Worm (Caenorhabditis elegans) whole organism, midembryonic: ENCODE results near the gene M88.4.

Source experiments
- T22C8.4 ChIP-seq: fragments of 200-800 bp; sonication (Bioruptor generic); IDR thresholded peaks from 2 replicates; pipeline ENCODE4 v1.3.6; 2022; ENCODE audit warnings: missing genetic modification characterization, missing compliant biosample characterization
- cog-1 ChIP-seq: sonication (generic microtip); optimal IDR thresholded peaks from 2 replicates; lab custom pipeline; 2016; ENCODE audit warnings: missing genetic modification characterization, missing compliant biosample characterization
- flt-1 ChIP-seq: fragments of 200-800 bp; sonication (Bioruptor generic); IDR thresholded peaks from 2 replicates; pipeline ENCODE4 v1.3.6; 2022; ENCODE audit warnings: missing genetic modification characterization, missing compliant biosample characterization
- klf-2 ChIP-seq: fragments of 200-800 bp; sonication (Bioruptor generic); conservative IDR thresholded peaks from 2 replicates; pipeline ENCODE4 v1.3.6; 2022; ENCODE audit warnings: missing genetic modification reagents, missing genetic modification characterization, missing compliant biosample characterization
- med-1 ChIP-seq: sonication (generic microtip); optimal IDR thresholded peaks from 2 replicates; lab custom pipeline; 2017; ENCODE audit warnings: missing genetic modification characterization, mild to moderate bottlenecking, missing compliant biosample characterization, antibody characterized with exemption, missing genetic modification reagents; ENCODE audit not compliant: insufficient read depth
- ref-1 ChIP-seq: fragments of 200-800 bp; sonication (Bioruptor generic); conservative IDR thresholded peaks from 2 replicates; pipeline ENCODE4 v1.3.6; 2022; ENCODE audit warnings: missing genetic modification reagents, missing genetic modification characterization, missing compliant biosample characterization
- tab-1 ChIP-seq: fragments of 200-800 bp; sonication (Bioruptor generic); IDR thresholded peaks from 2 replicates; pipeline ENCODE4 v1.3.6; 2022; ENCODE audit warnings: missing genetic modification characterization, missing compliant biosample characterization
- ztf-23 ChIP-seq: fragments of 200-800 bp; sonication (Bioruptor generic); IDR thresholded peaks from 2 replicates; pipeline ENCODE4 v1.3.6; 2022; ENCODE audit warnings: missing genetic modification reagents, missing genetic modification characterization, missing compliant biosample characterization
- ztf-29 ChIP-seq: fragments of 200-800 bp; sonication (Bioruptor generic); IDR thresholded peaks from 2 replicates; pipeline ENCODE4 v1.3.6; 2022; ENCODE audit warnings: missing genetic modification reagents, missing genetic modification characterization, missing compliant biosample characterization

The M88.4 gene

ce11 chrIII:4568030-4568429 lies 19.2 kb downstream of the M88.4 start, which contains the start of gene mlcd-1:
mlcd-1 (minus strand) TSS chrIII:4568130.
- TF ChIP-seq cog-1 (tag; lab: Kevin White, UChicago) (no peak), med-1 (GFP tag; lab: Kevin White, UChicago) (no peak), ztf-29 (GFP tag; lab: Robert Waterston, UW) (no peak), T22C8.4 (GFP tag; lab: Robert Waterston, UW) (no peak), klf-2 (GFP tag; lab: Robert Waterston, UW) (no peak), ztf-23 (GFP tag; lab: Robert Waterston, UW) (no peak), ref-1 (GFP tag; lab: Robert Waterston, UW) (no peak)

ce11 chrIII:4568455-4568854 lies 19.6 kb downstream of the M88.4 start, which contains the start of gene idhg-1:
idhg-1 (plus strand) TSS chrIII:4568797.
- peak; percentile 99 for TF ChIP-seq tab-1 (GFP tag; lab: Robert Waterston, UW)
- peak; percentile 97 for TF ChIP-seq klf-2 (GFP tag; lab: Robert Waterston, UW)
- TF ChIP-seq ztf-29 (GFP tag; lab: Robert Waterston, UW) = peak; percentile 96
- TF ChIP-seq med-1 (GFP tag; lab: Kevin White, UChicago) = peak; percentile 100
- peak; percentile 98 for TF ChIP-seq ztf-23 (GFP tag; lab: Robert Waterston, UW)
- TF ChIP-seq ref-1 (GFP tag; lab: Robert Waterston, UW) = peak; percentile 97
- peak; percentile 89 for TF ChIP-seq cog-1 (tag; lab: Kevin White, UChicago)
- peak; percentile 98 for TF ChIP-seq flt-1
- peak; percentile 92 for TF ChIP-seq T22C8.4 (GFP tag; lab: Robert Waterston, UW)

DNA sequence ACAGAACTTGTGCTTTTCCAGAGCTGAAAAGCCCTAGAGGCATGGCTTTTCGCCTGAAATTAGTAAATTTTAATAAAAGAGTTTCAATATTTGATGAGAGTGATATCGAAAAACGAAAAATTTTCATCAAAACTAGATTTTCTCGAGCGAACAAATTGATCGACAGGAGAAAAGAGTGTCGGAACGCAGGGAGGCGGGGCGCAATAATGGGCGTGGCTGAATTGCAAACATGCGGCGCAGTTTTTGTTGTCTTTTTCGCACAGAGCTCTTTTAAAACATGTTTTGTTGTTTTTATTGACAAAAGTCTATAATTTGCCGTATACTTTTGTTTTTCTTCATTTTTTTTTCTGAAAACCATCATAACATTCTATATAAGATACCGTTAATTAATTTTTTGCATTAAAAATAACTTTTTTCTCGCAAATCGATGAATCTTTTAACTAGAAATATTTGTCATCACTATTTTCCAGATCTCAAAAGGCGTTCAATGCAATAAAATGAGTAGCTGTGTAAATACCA lies 29.6 kb downstream of the M88.4 start, which contains the start of the genes sel-5 and wdr-48:
Gene sel-5, minus strand, starts transcription at position 53 of the 519 bp plus-strand sequence.
Gene wdr-48, plus strand, starts transcription at position 469 of the 519 bp plus-strand sequence.
- peak; percentile 12 for TF ChIP-seq cog-1 (tag; lab: Kevin White, UChicago)
- TF ChIP-seq med-1 (GFP tag; lab: Kevin White, UChicago) = peak; percentile 5
- TF ChIP-seq tab-1 (GFP tag; lab: Robert Waterston, UW) = no peak

ce11 chrIII:4581495-4581894 lies 32.7 kb downstream of the M88.4 start, which contains the start of gene F35G12.12:
F35G12.12 (plus strand) TSS chrIII:4581795.
- TF ChIP-seq cog-1 (tag; lab: Kevin White, UChicago) (no peak), ztf-29 (GFP tag; lab: Robert Waterston, UW) (no peak), klf-2 (GFP tag; lab: Robert Waterston, UW) (no peak), ztf-23 (GFP tag; lab: Robert Waterston, UW) (no peak), ref-1 (GFP tag; lab: Robert Waterston, UW) (no peak), flt-1 (no peak), tab-1 (GFP tag; lab: Robert Waterston, UW) (no peak), T22C8.4 (GFP tag; lab: Robert Waterston, UW) (no peak), med-1 (GFP tag; lab: Kevin White, UChicago) (no peak)

DNA sequence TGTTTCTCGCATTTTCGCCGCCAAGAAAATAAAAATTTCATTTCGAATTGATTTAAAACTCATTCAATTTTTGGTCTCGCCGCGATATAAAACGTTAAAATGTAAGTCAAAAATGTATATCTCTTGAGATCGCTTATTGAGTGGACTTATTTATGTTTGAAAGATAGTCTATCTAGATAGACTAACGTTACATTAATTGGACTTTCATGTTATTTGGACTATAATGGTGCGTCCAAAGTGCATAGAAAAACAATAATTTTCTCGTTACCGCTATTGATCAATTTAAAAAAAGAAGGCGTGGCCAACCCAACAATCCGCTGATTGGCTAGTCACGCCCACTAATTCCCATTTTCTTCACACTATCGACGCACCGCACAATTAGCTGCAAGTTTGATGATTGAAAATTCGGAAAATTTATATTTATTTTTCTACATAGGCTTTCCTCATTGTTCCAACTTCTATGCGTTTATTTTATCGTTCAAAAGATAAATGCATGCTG lies 35.3 kb downstream of the M88.4 start, which contains the start of gene F35G12.5:
Gene F35G12.5, plus strand, starts transcription at position 51 of the 499 bp plus-strand sequence.
- TF ChIP-seq tab-1 (GFP tag; lab: Robert Waterston, UW) (no peak), T22C8.4 (GFP tag; lab: Robert Waterston, UW) (no peak)

DNA sequence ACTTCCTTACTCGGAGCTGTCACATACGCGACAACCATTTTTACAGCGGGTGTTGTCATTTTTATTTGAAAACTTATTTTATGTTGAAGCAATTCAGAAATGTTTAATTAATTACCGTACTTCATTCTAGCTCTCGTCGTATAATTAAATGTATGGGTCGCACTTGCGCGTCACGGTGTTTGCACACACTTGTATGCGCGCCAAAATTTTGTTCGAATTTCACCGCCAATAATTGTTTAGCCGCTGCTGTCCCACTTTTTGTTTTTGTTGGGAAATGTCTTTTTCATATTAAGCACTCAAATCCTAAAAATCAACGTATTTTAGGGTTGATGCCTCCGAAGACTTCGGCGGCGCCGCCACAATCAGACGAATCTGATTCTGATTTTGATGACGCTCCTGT lies 38.3 kb downstream of the M88.4 start, which contains the start of the genes F35G12.7 and smc-4:
Gene F35G12.7, minus strand, starts transcription at position 154 of the 400 bp plus-strand sequence.
Gene smc-4, plus strand, starts transcription at position 325 of the 400 bp plus-strand sequence.
- TF ChIP-seq T22C8.4 (GFP tag; lab: Robert Waterston, UW) = 0 out of 2 replicates have a peak, but pooled peaks have one; percentile 20
- TF ChIP-seq med-1 (GFP tag; lab: Kevin White, UChicago) = no peak
- TF ChIP-seq ref-1 (GFP tag; lab: Robert Waterston, UW) = no peak
- peak; percentile 34; the same call in 1 of the 2 replicates for TF ChIP-seq ztf-23 (GFP tag; lab: Robert Waterston, UW)
- TF ChIP-seq klf-2 (GFP tag; lab: Robert Waterston, UW) = no peak
- no peak for TF ChIP-seq tab-1 (GFP tag; lab: Robert Waterston, UW)
- TF ChIP-seq cog-1 (tag; lab: Kevin White, UChicago) = no peak
- no peak for TF ChIP-seq ztf-29 (GFP tag; lab: Robert Waterston, UW)
- TF ChIP-seq flt-1 = no peak; the same call in 1 of the 2 replicates

ce11 chrIII:4593098-4593697 lies 44.4 kb downstream of the M88.4 start, which contains the start of gene erh-2:
erh-2 (plus strand) TSS chrIII:4593231.
- TF ChIP-seq ref-1 (GFP tag; lab: Robert Waterston, UW) (no peak), T22C8.4 (GFP tag; lab: Robert Waterston, UW) (no peak), cog-1 (tag; lab: Kevin White, UChicago) (no peak), klf-2 (GFP tag; lab: Robert Waterston, UW) (no peak), ztf-29 (GFP tag; lab: Robert Waterston, UW) (no peak), ztf-23 (GFP tag; lab: Robert Waterston, UW) (no peak), med-1 (GFP tag; lab: Kevin White, UChicago) (no peak), tab-1 (GFP tag; lab: Robert Waterston, UW) (no peak), flt-1 (no peak)

DNA sequence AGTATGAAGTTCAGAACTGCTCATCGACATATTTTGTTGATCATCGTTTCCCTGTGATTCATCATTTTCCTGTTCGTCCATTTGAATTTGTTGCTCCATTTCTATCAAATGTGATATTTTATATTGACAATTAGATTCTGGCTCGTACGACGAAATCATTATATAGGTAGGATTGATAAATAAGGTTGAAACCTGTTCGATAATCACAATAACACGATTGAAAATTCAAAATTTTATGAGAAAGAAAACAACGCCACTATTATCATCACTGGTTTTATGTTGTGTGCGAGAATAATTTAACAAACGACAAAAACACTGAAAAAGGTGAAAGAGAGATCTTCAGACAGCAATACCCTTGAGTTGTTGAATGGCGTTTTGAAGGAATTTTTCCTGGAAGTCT lies 45.5 kb downstream of the M88.4 start, which contains the start of gene apc-11:
Gene apc-11, minus strand, starts transcription at position 101 of the 400 bp plus-strand sequence.
- no peak for TF ChIP-seq klf-2 (GFP tag; lab: Robert Waterston, UW)
- no peak for TF ChIP-seq ref-1 (GFP tag; lab: Robert Waterston, UW)
- no peak for TF ChIP-seq ztf-23 (GFP tag; lab: Robert Waterston, UW)
- TF ChIP-seq med-1 (GFP tag; lab: Kevin White, UChicago) = no peak
- TF ChIP-seq ztf-29 (GFP tag; lab: Robert Waterston, UW) = no peak
